Worm (Caenorhabditis elegans): ENCODE data around the gene fbxa-73.
"Not testable (repeated sequence)": the region's sequence is repeated elsewhere in the genome, so short reads cannot be mapped to it uniquely, and the experiment has no call there.

ce11 chrIII:2261353-2261752 is 8.1 kb downstream of the fbxa-73 start, which contains the start of gene fbxa-42:
- not testable (repeated sequence) for TF ChIP-seq nhr-12, lsy-2, elt-3, elt-2, sptf-1, egl-27 (tag; optimal IDR thresholded peaks at IDR 0.05)

Measured in whole organism, L1 larva.